Worm (Caenorhabditis elegans) whole organism, L2 larva: ENCODE measurements around the gene W09C2.9.

ENCODE experiments used
- egl-27 ChIP-seq: sonication (generic microtip); optimal IDR thresholded peaks from 3 replicates; lab custom pipeline; 2017; ENCODE audit warnings: missing biosample characterization, missing genetic modification reagents, missing genetic modification characterization
- unc-62 ChIP-seq: fragments of 150-350 bp; optimal IDR thresholded peaks from 2 replicates; lab custom pipeline; 2014; ENCODE audit warnings: missing biosample characterization, missing genetic modification reagents, missing genetic modification characterization

DNA sequence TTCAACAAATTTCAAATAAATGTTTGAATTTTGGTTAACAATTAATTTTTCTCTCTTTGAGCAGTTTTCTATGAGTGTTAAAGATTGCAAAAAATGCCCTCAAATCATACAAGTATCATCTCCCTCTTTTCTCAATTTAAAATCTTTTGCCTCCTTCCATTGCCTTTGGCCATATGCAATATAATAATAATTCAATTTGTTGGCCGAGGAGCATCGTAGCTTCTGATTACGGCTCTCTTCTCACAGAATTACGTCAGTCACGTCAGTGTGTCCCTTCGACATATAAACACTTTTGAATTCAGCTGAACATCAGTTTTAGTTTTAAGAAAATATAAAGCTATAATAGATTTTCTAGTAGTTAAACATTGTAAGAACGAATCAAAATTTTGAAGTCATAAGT, 32.4 kb upstream of the W09C2.9 start:
- TF ChIP-seq egl-27 = no peak
- no peak for TF ChIP-seq unc-62
